Fruit fly (Drosophila melanogaster) whole organism, embryonic: ENCODE results near the gene Nse1.

Experiments used
- Abd-B ChIP-seq: fragments of 200-800 bp; sonication (Bioruptor generic); optimal IDR thresholded peaks from 2 replicates; lab custom pipeline; 2018; ENCODE audit warnings: missing biosample characterization, mild to moderate bottlenecking, missing genetic modification characterization, moderate library complexity
- Adf1 ChIP-seq: fragments of 200-800 bp; sonication (Bioruptor generic); IDR thresholded peaks from 2 replicates; pipeline ENCODE4 v1.3.6; 2022; ENCODE audit warnings: missing biosample characterization, missing genetic modification characterization
- Atf6 ChIP-seq: fragments of 200-800 bp; sonication (Bioruptor generic); IDR thresholded peaks from 2 replicates; pipeline ENCODE4 v1.3.6; 2022; ENCODE audit warnings: missing biosample characterization, missing genetic modification characterization
- Awh ChIP-seq: fragments of 200-800 bp; sonication (Bioruptor generic); IDR thresholded peaks from 2 replicates; pipeline ENCODE4, ENCODE4 v1.3.6; 2022; ENCODE audit warnings: missing biosample characterization, missing genetic modification characterization
- CG10565 ChIP-seq: fragments of 200-800 bp; sonication (Bioruptor generic); optimal IDR thresholded peaks from 3 replicates; lab custom pipeline; 2016; ENCODE audit warnings: missing biosample characterization, mild to moderate bottlenecking, missing genetic modification characterization
- CG11093 ChIP-seq: fragments of 200-800 bp; sonication (Bioruptor generic); IDR thresholded peaks from 3 replicates; pipeline ENCODE4 v1.3.6; 2022; ENCODE audit warnings: missing biosample characterization, missing genetic modification characterization
- CG14667 ChIP-seq: fragments of 200-800 bp; sonication (Bioruptor generic); IDR thresholded peaks from 2 replicates; pipeline ENCODE4 v1.3.6; 2022; ENCODE audit warnings: missing biosample characterization, missing genetic modification characterization
- CG15269 ChIP-seq: fragments of 200-800 bp; sonication (Bioruptor generic); optimal IDR thresholded peaks from 2 replicates; lab custom pipeline; 2018; ENCODE audit warnings: missing biosample characterization, mild to moderate bottlenecking, missing genetic modification characterization, moderate library complexity
- CG15479 ChIP-seq: fragments of 200-800 bp; sonication (Bioruptor generic); optimal IDR thresholded peaks from 3 replicates; lab custom pipeline; 2019; ENCODE audit warnings: missing biosample characterization, mild to moderate bottlenecking, missing genetic modification characterization, moderate library complexity
- CG1602 ChIP-seq: fragments of 200-800 bp; sonication (Bioruptor generic); optimal IDR thresholded peaks from 3 replicates; lab custom pipeline; 2016; ENCODE audit warnings: missing biosample characterization, missing genetic modification characterization
- CG16813 ChIP-seq: fragments of 200-800 bp; sonication (Bioruptor generic); IDR thresholded peaks from 3 replicates; pipeline ENCODE4 v1.3.6; 2022; ENCODE audit warnings: missing biosample characterization, missing genetic modification characterization; ENCODE audit not compliant: partially characterized antibody
- CG17186 ChIP-seq: fragments of 200-800 bp; sonication (Bioruptor generic); optimal IDR thresholded peaks from 3 replicates; lab custom pipeline; 2017; ENCODE audit warnings: missing biosample characterization, missing genetic modification reagents, missing genetic modification characterization
- CG18764 ChIP-seq: fragments of 200-800 bp; sonication (Bioruptor generic); optimal IDR thresholded peaks from 3 replicates; lab custom pipeline; 2016; ENCODE audit warnings: missing biosample characterization, missing genetic modification characterization
- CG2199 ChIP-seq: fragments of 200-800 bp; sonication (Bioruptor generic); IDR thresholded peaks from 3 replicates; pipeline ENCODE4 v1.3.6; 2022; ENCODE audit warnings: missing biosample characterization, missing genetic modification characterization
- CG32772 ChIP-seq: fragments of 200-800 bp; sonication (Bioruptor generic); IDR thresholded peaks from 2 replicates; pipeline ENCODE4 v1.3.6; 2022; ENCODE audit warnings: missing biosample characterization, missing genetic modification characterization
- CG7271 ChIP-seq: fragments of 200-800 bp; sonication (Bioruptor generic); optimal IDR thresholded peaks from 2 replicates; lab custom pipeline; 2018; ENCODE audit warnings: missing biosample characterization, mild to moderate bottlenecking, missing genetic modification characterization, moderate library complexity
- CG9797 ChIP-seq: fragments of 200-800 bp; sonication (Bioruptor generic); optimal IDR thresholded peaks from 3 replicates; lab custom pipeline; 2018; ENCODE audit warnings: missing biosample characterization, mild to moderate bottlenecking, missing genetic modification characterization
- D19B ChIP-seq: fragments of 200-800 bp; sonication (Bioruptor generic); optimal IDR thresholded peaks from 2 replicates; lab custom pipeline; 2017; ENCODE audit warnings: missing biosample characterization, mild to moderate bottlenecking, missing genetic modification characterization
- Dp ChIP-seq: fragments of 200-800 bp; sonication (Bioruptor generic); optimal IDR thresholded peaks from 2 replicates; lab custom pipeline; 2018; ENCODE audit warnings: missing biosample characterization, mild to moderate bottlenecking, missing genetic modification characterization, moderate library complexity
- Ets97D ChIP-seq: fragments of 200-800 bp; sonication (Bioruptor generic); optimal IDR thresholded peaks from 3 replicates; lab custom pipeline; 2016; ENCODE audit warnings: missing biosample characterization, missing genetic modification characterization
- Fer2 ChIP-seq: fragments of 200-800 bp; sonication (Bioruptor generic); optimal IDR thresholded peaks from 2 replicates; lab custom pipeline; 2018; ENCODE audit warnings: missing biosample characterization, mild to moderate bottlenecking, missing genetic modification characterization, moderate library complexity
- GATAe ChIP-seq: fragments of 200-800 bp; sonication (Bioruptor generic); conservative IDR thresholded peaks from 2 replicates; pipeline ENCODE4 v1.3.6; 2022; ENCODE audit warnings: missing biosample characterization, missing genetic modification characterization
- Jarid2 ChIP-seq: fragments of 200-800 bp; sonication (Bioruptor generic); optimal IDR thresholded peaks from 3 replicates; lab custom pipeline; 2017; ENCODE audit warnings: mild to moderate bottlenecking, missing biosample characterization, missing genetic modification reagents, missing genetic modification characterization
- Kr ChIP-seq: fragments of 200-800 bp; sonication (Bioruptor generic); optimal IDR thresholded peaks from 2 replicates; lab custom pipeline; 2017; ENCODE audit warnings: missing biosample characterization, mild to moderate bottlenecking, missing genetic modification characterization
- Myb ChIP-seq: fragments of 200-800 bp; sonication (Bioruptor generic); optimal IDR thresholded peaks from 2 replicates; lab custom pipeline; 2016; ENCODE audit warnings: missing biosample characterization, missing genetic modification characterization
- Neu2 ChIP-seq: fragments of 200-800 bp; sonication (Bioruptor generic); optimal IDR thresholded peaks from 3 replicates; lab custom pipeline; 2016; ENCODE audit warnings: missing biosample characterization, missing genetic modification characterization, borderline replicate concordance
- Pdp1 ChIP-seq, 2 experiments: fragments of 200-800 bp; sonication (Bioruptor generic); optimal IDR thresholded peaks; 3 replicates each; lab custom pipeline; 2016; ENCODE audit warnings: missing biosample characterization in 2 of 2, missing genetic modification characterization in 2 of 2, mild to moderate bottlenecking in 1 of 2, moderate library complexity in 1 of 2
- Ssrp ChIP-seq: fragments of 200-800 bp; sonication (Bioruptor generic); optimal IDR thresholded peaks from 2 replicates; lab custom pipeline; 2018; ENCODE audit warnings: missing biosample characterization, mild to moderate bottlenecking, missing genetic modification characterization, moderate library complexity
- ac ChIP-seq: fragments of 200-800 bp; sonication (Bioruptor generic); optimal IDR thresholded peaks from 3 replicates; lab custom pipeline; 2017; ENCODE audit warnings: missing biosample characterization, mild to moderate bottlenecking, missing genetic modification characterization
- ase ChIP-seq: fragments of 200-800 bp; sonication (Bioruptor generic); IDR thresholded peaks from 3 replicates; pipeline ENCODE4 v1.3.6; 2022; ENCODE audit warnings: missing biosample characterization, missing genetic modification characterization
- bigmax ChIP-seq: fragments of 200-800 bp; sonication (Bioruptor generic); optimal IDR thresholded peaks from 2 replicates; lab custom pipeline; 2018; ENCODE audit warnings: missing biosample characterization, mild to moderate bottlenecking, missing genetic modification characterization
- chn ChIP-seq: fragments of 200-800 bp; sonication (Bioruptor generic); optimal IDR thresholded peaks from 2 replicates; lab custom pipeline; 2016; ENCODE audit warnings: missing biosample characterization, missing genetic modification characterization
- corto ChIP-seq: fragments of 200-800 bp; sonication (Bioruptor generic); optimal IDR thresholded peaks from 2 replicates; lab custom pipeline; 2016; ENCODE audit warnings: missing biosample characterization, mild to moderate bottlenecking, missing genetic modification characterization, moderate library complexity
- crp ChIP-seq, 2 experiments: fragments of 200-800 bp; sonication (Bioruptor generic); optimal IDR thresholded peaks; 2 replicates in 1 of 2; 3 replicates in 1 of 2; lab custom pipeline; 2017; ENCODE audit warnings: missing biosample characterization in 2 of 2, missing genetic modification characterization in 2 of 2, mild to moderate bottlenecking in 1 of 2, moderate library complexity in 1 of 2
- fd102C ChIP-seq: fragments of 200-800 bp; sonication (Bioruptor generic); optimal IDR thresholded peaks from 2 replicates; lab custom pipeline; 2018; ENCODE audit warnings: missing biosample characterization, mild to moderate bottlenecking, missing genetic modification characterization, moderate library complexity
- fd3F ChIP-seq: fragments of 200-800 bp; sonication (Bioruptor generic); optimal IDR thresholded peaks from 2 replicates; lab custom pipeline; 2018; ENCODE audit warnings: missing biosample characterization, mild to moderate bottlenecking, missing genetic modification characterization, moderate library complexity
- jumu ChIP-seq: fragments of 200-800 bp; sonication (Bioruptor generic); optimal IDR thresholded peaks from 3 replicates; lab custom pipeline; 2016; ENCODE audit warnings: missing biosample characterization, missing genetic modification characterization
- luna ChIP-seq: fragments of 200-800 bp; sonication (Bioruptor generic); optimal IDR thresholded peaks from 2 replicates; lab custom pipeline; 2016; ENCODE audit warnings: missing biosample characterization, missing genetic modification characterization
- phol ChIP-seq: fragments of 200-800 bp; sonication (Bioruptor generic); optimal IDR thresholded peaks from 3 replicates; lab custom pipeline; 2018; ENCODE audit warnings: missing biosample characterization, mild to moderate bottlenecking, missing genetic modification characterization, moderate library complexity
- pita ChIP-seq: fragments of 200-800 bp; sonication (Bioruptor generic); optimal IDR thresholded peaks from 2 replicates; lab custom pipeline; 2017; ENCODE audit warnings: missing biosample characterization, mild to moderate bottlenecking, missing genetic modification characterization
- pzg ChIP-seq: fragments of 200-800 bp; sonication (Bioruptor generic); optimal IDR thresholded peaks from 3 replicates; lab custom pipeline; 2018; ENCODE audit warnings: missing biosample characterization, mild to moderate bottlenecking, missing genetic modification characterization, moderate library complexity
- sd ChIP-seq: fragments of 200-800 bp; sonication (Bioruptor generic); optimal IDR thresholded peaks from 3 replicates; lab custom pipeline; 2018; ENCODE audit warnings: missing biosample characterization, mild to moderate bottlenecking, missing genetic modification characterization, moderate library complexity
- sens-2 ChIP-seq: fragments of 200-800 bp; sonication (Bioruptor generic); IDR thresholded peaks from 2 replicates; pipeline ENCODE4 v1.3.6; 2022; ENCODE audit warnings: missing biosample characterization, missing genetic modification characterization
- sna ChIP-seq: fragments of 200-800 bp; sonication (Bioruptor generic); IDR thresholded peaks from 2 replicates; pipeline ENCODE4 v1.3.6; 2022; ENCODE audit warnings: missing biosample characterization, missing genetic modification characterization; ENCODE audit not compliant: partially characterized antibody
- stwl ChIP-seq: fragments of 200-800 bp; sonication (Bioruptor generic); optimal IDR thresholded peaks from 3 replicates; lab custom pipeline; 2018; ENCODE audit warnings: missing biosample characterization, mild to moderate bottlenecking, missing genetic modification characterization, moderate library complexity
- tup ChIP-seq: fragments of 200-800 bp; sonication (Bioruptor generic); optimal IDR thresholded peaks from 2 replicates; lab custom pipeline; 2016; ENCODE audit warnings: missing biosample characterization, mild to moderate bottlenecking, missing genetic modification characterization, moderate library complexity
- wor ChIP-seq: fragments of 200-800 bp; sonication (Bioruptor generic); IDR thresholded peaks from 2 replicates; pipeline ENCODE4 v1.3.6; 2022; ENCODE audit warnings: missing biosample characterization, missing genetic modification characterization

The Nse1 gene

DNA sequence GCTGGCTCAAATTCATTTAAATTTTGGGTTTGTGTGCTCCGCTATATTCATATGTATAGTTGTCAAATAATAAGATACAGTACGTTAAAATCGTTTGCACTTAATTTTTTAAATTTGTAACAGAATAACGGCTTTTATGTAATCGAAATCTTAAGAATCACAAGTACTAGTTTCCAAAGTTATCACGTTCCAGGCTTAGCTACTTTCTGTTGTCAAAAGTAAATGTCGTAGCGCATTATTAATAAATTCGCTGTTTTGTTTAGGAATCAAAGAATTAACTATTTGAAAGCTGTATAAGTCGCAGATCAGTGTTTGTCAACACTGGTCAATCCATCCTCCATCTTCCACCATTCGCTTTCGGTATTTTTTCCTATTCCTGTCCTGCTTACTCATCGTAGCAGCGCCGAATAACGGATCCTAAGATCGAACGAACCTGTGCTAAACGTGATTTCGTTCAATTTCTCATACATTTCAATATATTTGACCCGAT, 13.8 kb downstream of the Nse1 start, which contains the start of the genes CG13771, CG34310 and cup (continued):
- TF ChIP-seq luna (GFP tag; lab: Kevin White, UChicago) (no peak), Awh (0 out of 2 replicates have a peak, but pooled peaks have one; percentile 9), Dp (GFP tag; lab: Kevin White, UChicago) (peak; percentile 17), ac (GFP tag; lab: Kevin White, UChicago) (no peak), CG7271 (tag; lab: Kevin White, UChicago) (no peak), Abd-B (GFP tag; lab: Kevin White, UChicago) (no peak), stwl (peak; percentile 74), CG9797 (GFP tag; lab: Kevin White, UChicago) (peak; percentile 2), fd102C (GFP tag; lab: Kevin White, UChicago) (no peak), pzg (peak; percentile 9), corto (GFP tag; lab: Kevin White, UChicago) (no peak), pita (GFP tag; lab: Kevin White, UChicago) (no peak), Myb (GFP tag; lab: Kevin White, UChicago) (peak; percentile 60), Pdp1 (GFP tag; optimal IDR thresholded peaks at IDR 0.05; lab: Kevin White, UChicago) (peak in 1 of 2 experiments; percentile 60), phol (tag; lab: Kevin White, UChicago) (peak; percentile 84), D19B (GFP tag; lab: Kevin White, UChicago) (no peak), Jarid2 (GFP tag; lab: Kevin White, UChicago) (no peak), ase (GFP tag; lab: Robert Waterston, UW) (no peak), Kr (GFP tag; lab: Kevin White, UChicago) (no peak), sna (GFP tag; lab: Robert Waterston, UW) (no peak)

DNA sequence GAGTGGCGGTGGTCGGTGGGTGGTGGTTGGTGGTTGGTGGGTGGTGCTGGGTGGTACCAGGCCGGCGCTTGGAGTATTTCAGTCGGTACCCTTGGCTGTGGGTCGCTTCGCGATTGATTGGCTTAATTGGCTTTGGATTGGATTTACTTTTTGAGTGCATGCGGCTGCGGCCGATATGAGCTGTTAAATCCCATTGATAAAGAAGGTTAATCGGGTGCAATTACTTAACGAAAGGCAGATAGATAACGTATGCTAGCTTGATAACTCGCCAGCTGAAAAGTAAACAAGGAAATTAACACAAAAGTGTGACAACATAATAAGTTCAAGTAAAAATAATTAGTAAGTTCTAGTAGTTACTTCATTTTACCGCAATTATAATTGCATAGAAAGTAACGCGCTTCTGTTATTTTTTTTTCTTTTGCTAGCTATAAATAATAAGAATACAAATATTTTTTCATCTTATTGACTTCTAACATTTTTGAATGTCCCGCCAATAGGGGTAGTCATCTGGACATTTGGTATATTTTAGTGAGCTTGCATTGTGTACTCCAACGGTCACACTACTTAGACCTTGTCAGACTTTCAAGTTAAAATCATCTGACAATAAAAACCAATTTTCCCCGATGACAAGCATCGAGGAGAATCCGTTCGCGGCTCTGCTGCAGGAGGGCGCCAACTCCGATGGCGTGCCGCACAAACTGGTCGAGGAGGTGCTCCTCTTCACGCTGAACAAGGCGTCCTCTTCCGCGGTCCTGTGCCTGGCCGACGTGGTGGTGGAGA, 19.3 kb downstream of the Nse1 start, which contains the start of the genes CG31636 and Ube4A:
CG31636 (minus strand) TSS at position 184 of the 780 bp plus-strand sequence.
Ube4A (plus strand) TSS at position 549 of the 780 bp plus-strand sequence.
- no peak for TF ChIP-seq CG32772
- no peak for TF ChIP-seq tup (GFP tag; lab: Kevin White, UChicago)
- no peak for TF ChIP-seq CG15479
- no peak for TF ChIP-seq GATAe (GFP tag; lab: Robert Waterston, UW)
- TF ChIP-seq CG18764 (GFP tag; lab: Kevin White, UChicago): no peak
- no peak for TF ChIP-seq sd (tag; lab: Kevin White, UChicago)
- TF ChIP-seq Ets97D: no peak
- TF ChIP-seq fd3F (GFP tag; lab: Kevin White, UChicago): no peak
- TF ChIP-seq CG17186: no peak
- TF ChIP-seq Fer2 (tag; lab: Kevin White, UChicago): no peak
- no peak for TF ChIP-seq CG10565 (GFP tag; lab: Kevin White, UChicago)
- no peak for TF ChIP-seq Ssrp
- no peak for TF ChIP-seq bigmax
- no peak for TF ChIP-seq wor (GFP tag; lab: Robert Waterston, UW)
- TF ChIP-seq CG1602: no peak
- no peak for TF ChIP-seq Atf6 (GFP tag; lab: Robert Waterston, UW)
- no peak for TF ChIP-seq CG14667
- TF ChIP-seq Neu2 (GFP tag; lab: Kevin White, UChicago): no peak
- no peak for TF ChIP-seq Adf1 (GFP tag; lab: Robert Waterston, UW)
- TF ChIP-seq CG11093 (GFP tag; lab: Robert Waterston, UW): no peak
- TF ChIP-seq Kr (GFP tag; lab: Kevin White, UChicago): no peak
- no peak for TF ChIP-seq CG15269 (tag; lab: Kevin White, UChicago)
- no peak for TF ChIP-seq CG16813 (GFP tag; lab: Robert Waterston, UW)
- no peak for TF ChIP-seq CG2199 (GFP tag; lab: Robert Waterston, UW)
- TF ChIP-seq sens-2 (GFP tag; lab: Robert Waterston, UW): 0 out of 2 replicates have a peak, but pooled peaks have one; percentile 26
- TF ChIP-seq jumu (GFP tag; lab: Kevin White, UChicago): no peak
- TF ChIP-seq crp (GFP tag; optimal IDR thresholded peaks at IDR 0.05; lab: Kevin White, UChicago): peak in 1 of 2 experiments; percentile 25
- TF ChIP-seq chn (GFP tag; lab: Kevin White, UChicago): no peak
